Worm (Caenorhabditis elegans) whole organism, L1 larva: ENCODE measurements around the gene wip-1.
"Not testable (repeated sequence)": the region's sequence is repeated elsewhere in the genome, so short reads cannot be mapped to it uniquely, and the experiment has no call there.

Source experiments
- ceh-8 ChIP-seq: fragments of 200-800 bp; sonication (Bioruptor generic); optimal IDR thresholded peaks from 2 replicates; lab custom pipeline; 2018; ENCODE audit warnings: mild to moderate bottlenecking, missing genetic modification characterization, moderate library complexity, missing compliant biosample characterization
- fkh-10 ChIP-seq: sonication (generic microtip); optimal IDR thresholded peaks from 2 replicates; lab custom pipeline; 2017; ENCODE audit warnings: missing biosample characterization, missing genetic modification reagents, missing genetic modification characterization

ce11 chrIII:4980367-4980766 is 38.1 kb upstream of the wip-1 start, which contains the start of gene C27F2.6:
- TF ChIP-seq ceh-8, fkh-10: not testable (repeated sequence)
